Worm (Caenorhabditis elegans) whole organism, mixed stage, embryonic: Measurements from ENCODE around the gene col-78.

Experiments used
- bed-3 ChIP-seq: fragments of 200-800 bp; sonication (Bioruptor generic); optimal IDR thresholded peaks from 3 replicates; lab custom pipeline; 2018; ENCODE audit warnings: mild to moderate bottlenecking, missing genetic modification characterization, moderate library complexity, missing compliant biosample characterization
- ceh-39 ChIP-seq: fragments of 150-350 bp; optimal IDR thresholded peaks from 2 replicates; lab custom pipeline; 2014; ENCODE audit warnings: missing biosample characterization, missing genetic modification characterization
- ceh-43 ChIP-seq: fragments of 200-800 bp; sonication (Bioruptor generic); optimal IDR thresholded peaks from 2 replicates; lab custom pipeline; 2018; ENCODE audit warnings: mild to moderate bottlenecking, missing genetic modification characterization, moderate library complexity, missing compliant biosample characterization
- ceh-83 ChIP-seq: fragments of 200-800 bp; sonication (Bioruptor generic); optimal IDR thresholded peaks from 2 replicates; lab custom pipeline; 2018; ENCODE audit warnings: mild to moderate bottlenecking, missing genetic modification characterization, missing compliant biosample characterization
- ces-1 ChIP-seq: fragments of 150-350 bp; optimal IDR thresholded peaks from 2 replicates; lab custom pipeline; 2014; ENCODE audit warnings: missing biosample characterization, missing genetic modification reagents, missing genetic modification characterization
- cnd-1 ChIP-seq: fragments of 200-800 bp; sonication (Bioruptor generic); optimal IDR thresholded peaks from 2 replicates; lab custom pipeline; 2018; ENCODE audit warnings: mild to moderate bottlenecking, missing genetic modification characterization, missing compliant biosample characterization
- drap-1 ChIP-seq: fragments of 200-800 bp; sonication (Bioruptor generic); optimal IDR thresholded peaks from 3 replicates; lab custom pipeline; 2018; ENCODE audit warnings: mild to moderate bottlenecking, missing genetic modification characterization, missing compliant biosample characterization
- elt-3 ChIP-seq: fragments of 150-350 bp; optimal IDR thresholded peaks from 2 replicates; lab custom pipeline; 2014; ENCODE audit warnings: missing biosample characterization, missing genetic modification characterization
- flh-1 ChIP-seq: fragments of 200-800 bp; sonication (Bioruptor generic); optimal IDR thresholded peaks from 2 replicates; lab custom pipeline; 2018; ENCODE audit warnings: mild to moderate bottlenecking, missing genetic modification characterization, moderate library complexity, missing compliant biosample characterization
- ham-2 ChIP-seq: fragments of 200-800 bp; sonication (Bioruptor generic); optimal IDR thresholded peaks from 2 replicates; lab custom pipeline; 2018; ENCODE audit warnings: mild to moderate bottlenecking, missing genetic modification characterization, missing compliant biosample characterization
- hlh-1 ChIP-seq: fragments of 150-350 bp; optimal IDR thresholded peaks from 2 replicates; lab custom pipeline; 2014; ENCODE audit warnings: missing biosample characterization, missing genetic modification reagents, missing genetic modification characterization
- lin-13 ChIP-seq: fragments of 150-350 bp; optimal IDR thresholded peaks from 2 replicates; lab custom pipeline; 2014; ENCODE audit warnings: missing biosample characterization, missing genetic modification characterization
- lin-32 ChIP-seq: fragments of 200-800 bp; sonication (Bioruptor generic); optimal IDR thresholded peaks from 2 replicates; lab custom pipeline; 2018; ENCODE audit warnings: mild to moderate bottlenecking, missing genetic modification characterization, missing compliant biosample characterization
- lsy-2 ChIP-seq: fragments of 150-350 bp; optimal IDR thresholded peaks from 2 replicates; lab custom pipeline; 2014; ENCODE audit warnings: missing biosample characterization, missing genetic modification characterization
- mab-5 ChIP-seq: fragments of 150-350 bp; optimal IDR thresholded peaks from 2 replicates; lab custom pipeline; 2014; ENCODE audit warnings: missing biosample characterization, missing genetic modification characterization
- mep-1 ChIP-seq: fragments of 150-350 bp; optimal IDR thresholded peaks from 2 replicates; lab custom pipeline; 2017; ENCODE audit warnings: missing biosample characterization, missing genetic modification reagents, missing genetic modification characterization, inconsistent platforms
- nhr-12 ChIP-seq: fragments of 150-350 bp; optimal IDR thresholded peaks from 2 replicates; lab custom pipeline; 2014; ENCODE audit warnings: missing biosample characterization, missing genetic modification characterization
- nhr-2 ChIP-seq: fragments of 150-350 bp; optimal IDR thresholded peaks from 2 replicates; lab custom pipeline; 2014; ENCODE audit warnings: missing biosample characterization, missing genetic modification characterization
- nhr-237 ChIP-seq: fragments of 150-350 bp; optimal IDR thresholded peaks from 2 replicates; lab custom pipeline; 2014; ENCODE audit warnings: missing biosample characterization, missing genetic modification characterization
- nhr-28 ChIP-seq: fragments of 150-350 bp; optimal IDR thresholded peaks from 2 replicates; lab custom pipeline; 2014; ENCODE audit warnings: missing biosample characterization, missing genetic modification characterization
- nhr-76 ChIP-seq: sonication (generic microtip); optimal IDR thresholded peaks from 2 replicates; lab custom pipeline; 2017; ENCODE audit warnings: missing biosample characterization, missing genetic modification characterization
- pha-4 ChIP-seq: fragments of 150-350 bp; optimal IDR thresholded peaks from 2 replicates; lab custom pipeline; 2018; ENCODE audit warnings: missing biosample characterization, missing genetic modification reagents, missing genetic modification characterization
- sem-2 ChIP-seq: fragments of 200-800 bp; sonication (Bioruptor generic); optimal IDR thresholded peaks from 2 replicates; lab custom pipeline; 2018; ENCODE audit warnings: mild to moderate bottlenecking, missing genetic modification characterization, missing compliant biosample characterization
- snpc-4 ChIP-seq: fragments of 150-350 bp; optimal IDR thresholded peaks from 2 replicates; lab custom pipeline; 2014; ENCODE audit warnings: missing biosample characterization, missing genetic modification characterization
- sptf-1 ChIP-seq: sonication (generic microtip); optimal IDR thresholded peaks from 2 replicates; lab custom pipeline; 2017; ENCODE audit warnings: mild to moderate bottlenecking, missing genetic modification characterization, moderate library complexity, missing compliant biosample characterization
- tbx-8 ChIP-seq: fragments of 200-800 bp; sonication (Bioruptor generic); optimal IDR thresholded peaks from 2 replicates; lab custom pipeline; 2018; ENCODE audit warnings: mild to moderate bottlenecking, missing genetic modification characterization, moderate library complexity, missing compliant biosample characterization
- unc-120 ChIP-seq: sonication (generic microtip); optimal IDR thresholded peaks from 2 replicates; lab custom pipeline; 2017; ENCODE audit warnings: missing genetic modification characterization, missing compliant biosample characterization; ENCODE audit not compliant: poor library complexity, severe bottlenecking
- unc-39 ChIP-seq: fragments of 150-350 bp; optimal IDR thresholded peaks from 2 replicates; lab custom pipeline; 2014; ENCODE audit warnings: missing biosample characterization, missing genetic modification characterization
- unc-62 ChIP-seq: fragments of 150-350 bp; optimal IDR thresholded peaks from 2 replicates; lab custom pipeline; 2014; ENCODE audit warnings: missing biosample characterization, missing genetic modification reagents, missing genetic modification characterization
- zip-8 ChIP-seq: fragments of 150-350 bp; optimal IDR thresholded peaks from 2 replicates; lab custom pipeline; 2014; ENCODE audit warnings: missing biosample characterization, missing genetic modification characterization
- ztf-11 ChIP-seq: fragments of 150-350 bp; optimal IDR thresholded peaks from 2 replicates; lab custom pipeline; 2014; ENCODE audit warnings: missing biosample characterization, missing genetic modification characterization

Gene col-78

DNA sequence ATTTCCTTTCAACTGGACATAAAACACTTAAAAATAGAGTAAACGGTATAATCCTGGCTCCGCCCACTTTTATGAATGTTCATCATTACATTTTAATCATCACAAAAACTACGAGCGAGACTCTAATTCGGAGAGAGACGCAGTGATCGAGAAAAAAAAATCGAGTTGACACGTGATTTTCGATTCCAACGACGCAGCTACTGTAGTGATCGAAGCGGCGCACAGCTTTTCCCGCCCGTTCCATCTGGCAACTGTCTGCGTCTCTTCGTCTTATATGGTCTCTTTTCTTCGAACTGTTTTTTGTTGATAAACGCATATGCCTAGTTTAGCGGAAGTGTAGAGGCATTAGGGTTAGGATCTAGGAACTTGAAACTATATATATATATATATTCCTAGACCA, 38.6 kb upstream of the col-78 start:
- no peak for TF ChIP-seq sptf-1
- no peak for TF ChIP-seq nhr-237
- TF ChIP-seq ham-2 (GFP tag; lab: Kevin White, UChicago): no peak
- TF ChIP-seq flh-1 (GFP tag; lab: Kevin White, UChicago): no peak
- no peak for TF ChIP-seq cnd-1 (tag; lab: Kevin White, UChicago)
- no peak for TF ChIP-seq unc-39 (tag; lab: Kevin White, UChicago)
- TF ChIP-seq unc-62 (GFP tag; lab: Kevin White, UChicago): no peak
- no peak for TF ChIP-seq nhr-76
- no peak for TF ChIP-seq ceh-43 (GFP tag; lab: Kevin White, UChicago)
- TF ChIP-seq elt-3 (tag; lab: Kevin White, UChicago): no peak
- TF ChIP-seq pha-4 (tag; lab: Kevin White, UChicago): no peak
- TF ChIP-seq drap-1 (GFP tag; lab: Kevin White, UChicago): no peak
- no peak for TF ChIP-seq nhr-2 (tag; lab: Kevin White, UChicago)
- no peak for TF ChIP-seq lin-32
- TF ChIP-seq nhr-12 (tag; lab: Kevin White, UChicago): no peak
- no peak for TF ChIP-seq snpc-4 (tag; lab: Kevin White, UChicago)
- no peak for TF ChIP-seq ceh-83 (GFP tag; lab: Kevin White, UChicago)
- TF ChIP-seq lin-13 (tag; lab: Kevin White, UChicago): no peak
- no peak for TF ChIP-seq zip-8 (tag; lab: Kevin White, UChicago)
- no peak for TF ChIP-seq tbx-8 (GFP tag; lab: Kevin White, UChicago)

ce11 chrII:9114972-9115371, 37.4 kb upstream of the col-78 start:
- no peak for TF ChIP-seq pha-4 (tag; lab: Kevin White, UChicago)
- no peak for TF ChIP-seq tbx-8 (GFP tag; lab: Kevin White, UChicago)
- TF ChIP-seq ceh-83 (GFP tag; lab: Kevin White, UChicago): no peak
- TF ChIP-seq ces-1 (GFP tag; lab: Kevin White, UChicago): no peak

DNA sequence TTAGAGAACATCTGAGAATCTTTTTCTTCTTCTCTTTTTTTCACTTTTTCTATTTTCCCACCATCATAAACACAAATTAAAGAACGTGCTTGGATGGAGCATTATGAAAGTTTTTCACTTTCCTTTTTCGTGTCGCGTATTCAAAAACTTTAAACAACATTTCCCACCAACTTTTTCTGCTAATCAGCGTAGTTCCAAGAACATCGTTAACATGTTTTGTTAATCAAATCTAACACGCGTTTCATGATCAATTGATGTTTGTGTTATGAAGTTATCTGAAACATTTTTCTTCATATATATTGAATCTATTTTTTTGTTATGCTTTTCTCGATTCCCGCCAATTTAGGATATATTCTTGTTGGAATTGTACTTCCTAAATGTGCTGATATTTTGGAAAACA, 36.7 kb upstream of the col-78 start:
- TF ChIP-seq nhr-2 (tag; lab: Kevin White, UChicago) (no peak), lin-32 (no peak), ceh-39 (tag; lab: Kevin White, UChicago) (no peak), tbx-8 (GFP tag; lab: Kevin White, UChicago) (no peak), sem-2 (no peak), ceh-83 (GFP tag; lab: Kevin White, UChicago) (no peak), unc-62 (GFP tag; lab: Kevin White, UChicago) (no peak), mab-5 (tag; lab: Kevin White, UChicago) (no peak), cnd-1 (tag; lab: Kevin White, UChicago) (no peak), ztf-11 (no peak), pha-4 (tag; lab: Kevin White, UChicago) (no peak), sptf-1 (no peak), bed-3 (GFP tag; lab: Kevin White, UChicago) (no peak), unc-39 (tag; lab: Kevin White, UChicago) (no peak), mep-1 (tag; lab: Kevin White, UChicago) (no peak), nhr-12 (tag; lab: Kevin White, UChicago) (no peak), drap-1 (GFP tag; lab: Kevin White, UChicago) (no peak), nhr-76 (no peak), nhr-28 (tag; lab: Kevin White, UChicago) (no peak)

DNA sequence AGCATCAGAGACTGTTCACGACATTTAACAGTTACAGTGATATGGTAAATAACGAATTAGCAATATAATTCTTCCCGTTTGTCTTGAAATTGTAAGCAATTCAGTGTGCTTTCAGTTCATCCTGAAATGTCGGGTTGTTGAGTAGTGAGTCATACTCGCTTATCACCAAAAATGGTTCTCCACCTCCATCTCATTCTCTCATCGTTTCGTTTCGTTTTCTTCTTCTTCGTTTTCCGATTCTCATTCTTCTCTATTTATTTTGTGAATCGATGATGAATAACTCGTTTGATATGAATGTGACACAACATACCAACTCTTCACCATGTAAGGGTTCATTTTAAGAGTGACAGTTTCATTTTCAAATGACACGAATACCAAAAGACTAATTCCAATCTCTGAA, 35.9 kb upstream of the col-78 start:
- TF ChIP-seq lsy-2 (tag; lab: Kevin White, UChicago): no peak
- TF ChIP-seq unc-120: no peak
- TF ChIP-seq zip-8 (tag; lab: Kevin White, UChicago): no peak
- no peak for TF ChIP-seq lin-32
- TF ChIP-seq nhr-76: no peak
- TF ChIP-seq lin-13 (tag; lab: Kevin White, UChicago): no peak
- TF ChIP-seq ceh-39 (tag; lab: Kevin White, UChicago): no peak
- TF ChIP-seq pha-4 (tag; lab: Kevin White, UChicago): no peak
- no peak for TF ChIP-seq sptf-1
- TF ChIP-seq snpc-4 (tag; lab: Kevin White, UChicago): no peak

- TF ChIP-seq unc-62 (GFP tag; lab: Kevin White, UChicago) (no peak), lsy-2 (tag; lab: Kevin White, UChicago) (no peak), hlh-1 (tag; lab: Kevin White, UChicago) (no peak), mep-1 (tag; lab: Kevin White, UChicago) (no peak)
Measured at ce11 chrII:9117789-9118242, 34.5 kb upstream of the col-78 start.
